Fruit fly (Drosophila melanogaster) whole organism, prepupa: ENCODE results near the gene CG7384.

Experiments used
- Blimp-1 ChIP-seq: fragments of 200-800 bp; sonication (Bioruptor generic); optimal IDR thresholded peaks from 3 replicates; lab custom pipeline; 2017; ENCODE audit warnings: missing biosample characterization, missing genetic modification characterization, mild to moderate bottlenecking, moderate library complexity, missing genetic modification reagents
- CG10669 ChIP-seq: fragments of 200-800 bp; sonication (Bioruptor generic); optimal IDR thresholded peaks from 3 replicates; lab custom pipeline; 2018; ENCODE audit warnings: missing biosample characterization, mild to moderate bottlenecking, missing genetic modification characterization, moderate library complexity
- CG11294 ChIP-seq: fragments of 200-800 bp; sonication (Bioruptor generic); IDR thresholded peaks from 2 replicates; pipeline ENCODE4 v1.3.6; 2022; ENCODE audit warnings: missing biosample characterization, missing genetic modification characterization
- CG11902 ChIP-seq: fragments of 200-800 bp; sonication (Bioruptor generic); optimal IDR thresholded peaks from 3 replicates; lab custom pipeline; 2016; ENCODE audit warnings: missing biosample characterization, missing genetic modification characterization
- CG15336 ChIP-seq: fragments of 200-800 bp; sonication (Bioruptor generic); IDR thresholded peaks from 2 replicates; pipeline ENCODE4 v1.3.6; 2022; ENCODE audit warnings: missing biosample characterization, missing genetic modification characterization
- CG1621 ChIP-seq: fragments of 200-800 bp; sonication (Bioruptor generic); optimal IDR thresholded peaks from 3 replicates; lab custom pipeline; 2018; ENCODE audit warnings: missing biosample characterization, mild to moderate bottlenecking, missing genetic modification characterization
- CG16779 ChIP-seq: fragments of 200-800 bp; sonication (Bioruptor generic); optimal IDR thresholded peaks from 3 replicates; lab custom pipeline; 2017; ENCODE audit warnings: missing biosample characterization, mild to moderate bottlenecking, missing genetic modification characterization
- CG3032 ChIP-seq: fragments of 200-800 bp; optimal IDR thresholded peaks from 2 replicates; lab custom pipeline; 2019; ENCODE audit warnings: missing biosample characterization, mild to moderate bottlenecking, missing genetic modification characterization, moderate library complexity
- CG31627 ChIP-seq: fragments of 200-800 bp; sonication (Bioruptor generic); optimal IDR thresholded peaks from 3 replicates; lab custom pipeline; 2016; ENCODE audit warnings: missing biosample characterization, missing genetic modification characterization
- CG32006 ChIP-seq: fragments of 200-800 bp; sonication (Bioruptor generic); optimal IDR thresholded peaks from 3 replicates; lab custom pipeline; 2017; ENCODE audit warnings: missing biosample characterization, mild to moderate bottlenecking, missing genetic modification characterization
- CG3919 ChIP-seq: fragments of 200-800 bp; sonication (Bioruptor generic); optimal IDR thresholded peaks from 3 replicates; lab custom pipeline; 2016; ENCODE audit warnings: missing biosample characterization, missing genetic modification characterization
- CG6163 ChIP-seq: fragments of 200-800 bp; sonication (Bioruptor generic); IDR thresholded peaks from 3 replicates; pipeline ENCODE4 v1.3.6; 2022; ENCODE audit warnings: missing biosample characterization, missing genetic modification characterization
- CG6276 ChIP-seq: fragments of 200-800 bp; sonication (Bioruptor generic); optimal IDR thresholded peaks from 2 replicates; lab custom pipeline; 2017; ENCODE audit warnings: missing biosample characterization, mild to moderate bottlenecking, missing genetic modification characterization
- CG6808 ChIP-seq: fragments of 200-800 bp; sonication (Bioruptor generic); optimal IDR thresholded peaks from 3 replicates; lab custom pipeline; 2017; ENCODE audit warnings: missing biosample characterization, missing genetic modification characterization, mild to moderate bottlenecking, moderate library complexity, missing genetic modification reagents
- CG7368 ChIP-seq: fragments of 200-800 bp; sonication (Bioruptor generic); optimal IDR thresholded peaks from 3 replicates; lab custom pipeline; 2016; ENCODE audit warnings: missing biosample characterization, missing genetic modification characterization
- CG8119 ChIP-seq: fragments of 200-800 bp; sonication (Bioruptor generic); IDR thresholded peaks from 3 replicates; pipeline ENCODE4 v1.3.6; 2022; ENCODE audit warnings: missing biosample characterization, missing genetic modification characterization
- CG8319 ChIP-seq: fragments of 200-800 bp; sonication (Bioruptor generic); optimal IDR thresholded peaks from 3 replicates; lab custom pipeline; 2016; ENCODE audit warnings: missing biosample characterization, missing genetic modification characterization
- CG9139 ChIP-seq: fragments of 200-800 bp; sonication (Bioruptor generic); optimal IDR thresholded peaks from 3 replicates; lab custom pipeline; 2017; ENCODE audit warnings: missing biosample characterization, mild to moderate bottlenecking, missing genetic modification characterization
- Eip75B ChIP-seq: fragments of 200-800 bp; sonication (Bioruptor generic); optimal IDR thresholded peaks from 3 replicates; lab custom pipeline; 2016; ENCODE audit warnings: missing biosample characterization, missing genetic modification characterization
- Eip78C ChIP-seq: fragments of 200-800 bp; sonication (Bioruptor generic); peaks from one replicate; lab custom pipeline; 2016; ENCODE audit warnings: missing biosample characterization, missing genetic modification characterization
- Eip93F ChIP-seq: fragments of 200-800 bp; sonication (Bioruptor generic); optimal IDR thresholded peaks from 2 replicates; lab custom pipeline; 2016; ENCODE audit warnings: missing biosample characterization, mild to moderate bottlenecking, missing genetic modification characterization
- Ets21C ChIP-seq: fragments of 200-800 bp; sonication (Bioruptor generic); optimal IDR thresholded peaks from 3 replicates; lab custom pipeline; 2016; ENCODE audit warnings: missing biosample characterization, missing genetic modification characterization
- Ets96B ChIP-seq: fragments of 200-800 bp; optimal IDR thresholded peaks from 2 replicates; lab custom pipeline; 2019; ENCODE audit warnings: missing biosample characterization, mild to moderate bottlenecking, missing genetic modification characterization, moderate library complexity
- Gug ChIP-seq: fragments of 200-800 bp; sonication (Bioruptor generic); IDR thresholded peaks from 2 replicates; pipeline ENCODE4 v1.3.6; 2022; ENCODE audit warnings: missing biosample characterization, missing genetic modification characterization
- Hr38 ChIP-seq: sonication (Bioruptor generic); optimal IDR thresholded peaks from 2 replicates; lab custom pipeline; 2016; ENCODE audit warnings: missing biosample characterization, missing genetic modification characterization
- Hr39 ChIP-seq: fragments of 200-800 bp; sonication (Bioruptor generic); optimal IDR thresholded peaks from 2 replicates; lab custom pipeline; 2016; ENCODE audit warnings: missing biosample characterization, missing genetic modification characterization
- Hr4 ChIP-seq: fragments of 200-800 bp; sonication (Bioruptor generic); optimal IDR thresholded peaks from 3 replicates; lab custom pipeline; 2016; ENCODE audit warnings: missing biosample characterization, missing genetic modification characterization
- Lpt ChIP-seq: fragments of 200-800 bp; sonication (Bioruptor generic); optimal IDR thresholded peaks from 3 replicates; lab custom pipeline; 2016; ENCODE audit warnings: missing biosample characterization, missing genetic modification characterization
- Met ChIP-seq: fragments of 200-800 bp; sonication (Bioruptor generic); optimal IDR thresholded peaks from 3 replicates; lab custom pipeline; 2016; ENCODE audit warnings: missing biosample characterization, missing genetic modification characterization
- OdsH ChIP-seq: fragments of 200-800 bp; sonication (Bioruptor generic); optimal IDR thresholded peaks from 3 replicates; lab custom pipeline; 2016; ENCODE audit warnings: missing biosample characterization, missing genetic modification characterization
- Smox ChIP-seq: fragments of 200-800 bp; sonication (Bioruptor generic); optimal IDR thresholded peaks from 3 replicates; lab custom pipeline; 2016; ENCODE audit warnings: missing biosample characterization, missing genetic modification characterization
- Sox102F ChIP-seq: fragments of 200-800 bp; sonication (Bioruptor generic); optimal IDR thresholded peaks from 2 replicates; lab custom pipeline; 2016; ENCODE audit warnings: missing biosample characterization, mild to moderate bottlenecking, missing genetic modification characterization
- Sox14 ChIP-seq: fragments of 200-800 bp; sonication (Bioruptor generic); optimal IDR thresholded peaks from 3 replicates; lab custom pipeline; 2016; ENCODE audit warnings: missing biosample characterization, missing genetic modification characterization
- Sox15 ChIP-seq: fragments of 200-800 bp; sonication (Bioruptor generic); optimal IDR thresholded peaks from 3 replicates; lab custom pipeline; 2016; ENCODE audit warnings: missing biosample characterization, missing genetic modification characterization
- achi ChIP-seq: fragments of 200-800 bp; sonication (Bioruptor generic); optimal IDR thresholded peaks from 3 replicates; lab custom pipeline; 2016; ENCODE audit warnings: missing biosample characterization, missing genetic modification characterization
- acj6 ChIP-seq: fragments of 200-800 bp; sonication (Bioruptor generic); optimal IDR thresholded peaks from 3 replicates; lab custom pipeline; 2016; ENCODE audit warnings: missing biosample characterization, missing genetic modification characterization
- cyc ChIP-seq: fragments of 200-800 bp; sonication (Bioruptor generic); optimal IDR thresholded peaks from 3 replicates; lab custom pipeline; 2016; ENCODE audit warnings: missing biosample characterization, missing genetic modification characterization
- dac ChIP-seq: fragments of 200-800 bp; sonication (Bioruptor generic); optimal IDR thresholded peaks from 2 replicates; lab custom pipeline; 2017; ENCODE audit warnings: missing biosample characterization, mild to moderate bottlenecking, missing genetic modification characterization
- lz ChIP-seq: fragments of 200-800 bp; sonication (Bioruptor generic); optimal IDR thresholded peaks from 3 replicates; lab custom pipeline; 2016; ENCODE audit warnings: missing biosample characterization, missing genetic modification characterization
- net ChIP-seq: fragments of 200-800 bp; sonication (Bioruptor generic); optimal IDR thresholded peaks from 3 replicates; lab custom pipeline; 2016; ENCODE audit warnings: missing biosample characterization, missing genetic modification characterization
- pdm3 ChIP-seq: fragments of 200-800 bp; sonication (Bioruptor generic); optimal IDR thresholded peaks from 3 replicates; lab custom pipeline; 2016; ENCODE audit warnings: missing biosample characterization, missing genetic modification characterization
- salr ChIP-seq, 2 experiments: fragments of 200-800 bp; sonication (Bioruptor generic); optimal IDR thresholded peaks; 3 replicates each; lab custom pipeline; 2016 to 2018; ENCODE audit warnings: missing biosample characterization in 2 of 2, missing genetic modification characterization in 2 of 2, mild to moderate bottlenecking in 1 of 2
- spab ChIP-seq: fragments of 200-800 bp; sonication (Bioruptor generic); optimal IDR thresholded peaks from 2 replicates; lab custom pipeline; 2017; ENCODE audit warnings: missing biosample characterization, mild to moderate bottlenecking, missing genetic modification characterization, missing genetic modification reagents
- topi ChIP-seq: fragments of 200-800 bp; sonication (Bioruptor generic); optimal IDR thresholded peaks from 3 replicates; lab custom pipeline; 2016; ENCODE audit warnings: missing biosample characterization, missing genetic modification characterization

CG7384 gene

dm6 chr2L:10468388-10468787, 41.9 kb downstream of the CG7384 start (continued):
- TF ChIP-seq Lpt (GFP tag; lab: Kevin White, UChicago) (peak; percentile 13), CG11902 (peak; percentile 34), CG8119 (GFP tag; lab: Robert Waterston, UW) (no peak), cyc (GFP tag; lab: Kevin White, UChicago) (peak; percentile 38), Eip78C (GFP tag; lab: Kevin White, UChicago) (peak; percentile 81), CG6163 (GFP tag; lab: Robert Waterston, UW) (peak; percentile 80), CG11294 (GFP tag; lab: Robert Waterston, UW) (0 out of 2 replicates have a peak, but pooled peaks have one; percentile 13), dac (GFP tag; lab: Kevin White, UChicago) (no peak), CG1621 (tag; lab: Kevin White, UChicago) (no peak), CG31627 (GFP tag; lab: Kevin White, UChicago) (peak; percentile 14), CG16779 (no peak), salr (GFP tag; optimal IDR thresholded peaks at IDR 0.05; lab: Kevin White, UChicago) (peak in 1 of 2 experiments; percentile 30), CG7368 (peak; percentile 37), achi (GFP tag; lab: Kevin White, UChicago) (peak; percentile 54), Smox (GFP tag; lab: Kevin White, UChicago) (peak; percentile 40), Ets21C (GFP tag; lab: Kevin White, UChicago) (no peak), Hr39 (GFP tag; lab: Kevin White, UChicago) (peak; percentile 4), Gug (no peak), net (GFP tag; lab: Kevin White, UChicago) (peak; percentile 44), spab (peak; percentile 55), Blimp-1 (GFP tag; lab: Kevin White, UChicago) (no peak), CG8319 (GFP tag; lab: Kevin White, UChicago) (peak; percentile 4), CG6808 (peak; percentile 48), Eip75B (peak; percentile 5), topi (peak; percentile 17), Ets96B (tag; lab: Kevin White, UChicago) (peak; percentile 69), CG15336 (GFP tag; lab: Robert Waterston, UW) (no peak; the same call in 1 of the 2 replicates), Met (GFP tag; lab: Kevin White, UChicago) (peak; percentile 25), CG9139 (GFP tag; lab: Kevin White, UChicago) (no peak), CG10669 (GFP tag; lab: Kevin White, UChicago) (peak; percentile 75), CG32006 (GFP tag; lab: Kevin White, UChicago) (peak; percentile 67), lz (GFP tag; lab: Kevin White, UChicago) (peak; percentile 7), CG3032 (tag; lab: Kevin White, UChicago) (peak; percentile 60), Sox14 (peak; percentile 30), Eip93F (GFP tag; lab: Kevin White, UChicago) (no peak), pdm3 (GFP tag; lab: Kevin White, UChicago) (peak; percentile 60), Hr38 (GFP tag; lab: Kevin White, UChicago) (no peak), CG6276 (peak; percentile 10), CG3919 (peak; percentile 55), Sox102F (GFP tag; lab: Kevin White, UChicago) (peak; percentile 42)

dm6 chr2L:10466865-10467270, 43.4 kb downstream of the CG7384 start:
- TF ChIP-seq acj6 (GFP tag; lab: Kevin White, UChicago) (peak; percentile 12), Sox15 (no peak), Gug (no peak), salr (GFP tag; optimal IDR thresholded peaks at IDR 0.05; lab: Kevin White, UChicago) (peak in 1 of 2 experiments; percentile 62), Eip78C (GFP tag; lab: Kevin White, UChicago) (peak; percentile 79), OdsH (GFP tag; lab: Kevin White, UChicago) (peak; percentile 17), achi (GFP tag; lab: Kevin White, UChicago) (peak; percentile 18), CG6276 (peak; percentile 29), Smox (GFP tag; lab: Kevin White, UChicago) (no peak), Hr4 (GFP tag; lab: Kevin White, UChicago) (peak; percentile 47)
